Fruit fly (Drosophila melanogaster): ENCODE measurements around the gene ValRS-m.
A peak's percentile ranks its signal among the peaks of the same experiment; 100 is the strongest.

Gene ValRS-m

dm6 chr3L:8953199-8953956 lies 11.2 kb downstream of the ValRS-m start (continued):
- peak; percentile 34; the same call in 1 of the 2 replicates for TF ChIP-seq CG6689 (GFP tag; IDR thresholded peaks at IDR 0.05)
- peak; percentile 25 for TF ChIP-seq slbo (GFP tag; IDR thresholded peaks at IDR 0.05)
- peak; percentile 52 for TF ChIP-seq Hsf (GFP tag; optimal IDR thresholded peaks at IDR 0.05)
- peak; percentile 66 for TF ChIP-seq Jarid2 (GFP tag; optimal IDR thresholded peaks at IDR 0.05)
- peak; percentile 37 for TF ChIP-seq Mes4 (GFP tag; optimal IDR thresholded peaks at IDR 0.05)
- TF ChIP-seq yki (optimal IDR thresholded peaks at IDR 0.05): no peak
- TF ChIP-seq Med (GFP tag): peak; percentile 82
- TF ChIP-seq CG43689 (GFP tag; IDR thresholded peaks at IDR 0.05): no peak
- TF ChIP-seq p53 (GFP tag; optimal IDR thresholded peaks at IDR 0.05): no peak
- no peak for TF ChIP-seq D (optimal IDR thresholded peaks at IDR 0.05)
- TF ChIP-seq D (GFP tag; optimal IDR thresholded peaks at IDR 0.05): peak; percentile 51
- TF ChIP-seq Fer3 (tag; optimal IDR thresholded peaks at IDR 0.05): peak; percentile 70
- no peak for TF ChIP-seq tna (GFP tag; IDR thresholded peaks at IDR 0.05; ENCODE audit: partially characterized antibody)
- peak; percentile 72 for TF ChIP-seq dysf (GFP tag; IDR thresholded peaks at IDR 0.05)
- peak; percentile 59 for TF ChIP-seq CG5180 (GFP tag; optimal IDR thresholded peaks at IDR 0.05)
- TF ChIP-seq cwo (GFP tag; optimal IDR thresholded peaks at IDR 0.05): peak; percentile 63
- TF ChIP-seq tll (GFP tag; optimal IDR thresholded peaks at IDR 0.05): no peak
- TF ChIP-seq zen (tag; optimal IDR thresholded peaks at IDR 0.05): no peak
- no peak for TF ChIP-seq Chrac-16 (GFP tag; optimal IDR thresholded peaks at IDR 0.05)
- TF ChIP-seq fd3F (GFP tag; optimal IDR thresholded peaks at IDR 0.05): peak; percentile 59
- peak in 1 of 2 experiments; percentile 52 for TF ChIP-seq crp (GFP tag; optimal IDR thresholded peaks at IDR 0.05)
- TF ChIP-seq CG33213 (GFP tag; optimal IDR thresholded peaks at IDR 0.05): no peak
- no peak for TF ChIP-seq CG1792 (GFP tag; optimal IDR thresholded peaks at IDR 0.05)
- no peak for TF ChIP-seq CG3163 (GFP tag; optimal IDR thresholded peaks at IDR 0.05)
- TF ChIP-seq Stat92E (GFP tag; optimal IDR thresholded peaks at IDR 0.05): peak in 1 of 3 experiments; percentile 36
- TF ChIP-seq CG4328 (GFP tag; optimal IDR thresholded peaks at IDR 0.05): peak; percentile 68

dm6 chr3L:8952549-8953198 lies 11.9 kb downstream of the ValRS-m start:
- TF ChIP-seq trem (tag; optimal IDR thresholded peaks at IDR 0.05): no peak
- no peak for TF ChIP-seq CG3163 (GFP tag; optimal IDR thresholded peaks at IDR 0.05)
- TF ChIP-seq CG10462 (GFP tag; optimal IDR thresholded peaks at IDR 0.05): no peak
- TF ChIP-seq CG17612 (GFP tag; IDR thresholded peaks at IDR 0.05): no peak
- TF ChIP-seq ash1 (GFP tag; optimal IDR thresholded peaks at IDR 0.05): no peak
- TF ChIP-seq Neu2 (GFP tag; optimal IDR thresholded peaks at IDR 0.05; ENCODE audit: borderline replicate concordance): no peak
- TF ChIP-seq Hsf (GFP tag; optimal IDR thresholded peaks at IDR 0.05): no peak
- peak; percentile 67 for TF ChIP-seq Med (GFP tag)
- TF ChIP-seq Trl (optimal IDR thresholded peaks at IDR 0.05): peak in 1 of 2 experiments; percentile 2
- TF ChIP-seq Trl (GFP tag; optimal IDR thresholded peaks at IDR 0.05): no peak
- no peak for TF ChIP-seq CG8765 (GFP tag; IDR thresholded peaks at IDR 0.05)
- TF ChIP-seq Lhr (GFP tag; optimal IDR thresholded peaks at IDR 0.05): no peak
- TF ChIP-seq CG7745 (tag; optimal IDR thresholded peaks at IDR 0.05): no peak
- TF ChIP-seq CG9797 (GFP tag; optimal IDR thresholded peaks at IDR 0.05): no peak
- no peak for TF ChIP-seq CG3847 (GFP tag; IDR thresholded peaks at IDR 0.05)
- TF ChIP-seq ttk (GFP tag; IDR thresholded peaks at IDR 0.05): 0 out of 2 replicates have a peak, but pooled peaks have one; percentile 28
- TF ChIP-seq Nf-YC (tag; optimal IDR thresholded peaks at IDR 0.05): peak; percentile 26
- TF ChIP-seq H15 (GFP tag; IDR thresholded peaks at IDR 0.05): no peak
- no peak for TF ChIP-seq Fer3 (tag; optimal IDR thresholded peaks at IDR 0.05)
- peak in 1 of 2 experiments; percentile 31 for TF ChIP-seq Pdp1 (GFP tag; optimal IDR thresholded peaks at IDR 0.05)
- peak; percentile 96 for TF ChIP-seq nerfin-1 (tag; optimal IDR thresholded peaks at IDR 0.05)
- peak; percentile 3 for TF ChIP-seq Elba2 (GFP tag; optimal IDR thresholded peaks at IDR 0.05)
- TF ChIP-seq Spps (tag; optimal IDR thresholded peaks at IDR 0.05): no peak
- no peak for TF ChIP-seq CG2875 (GFP tag; optimal IDR thresholded peaks at IDR 0.05)
- no peak for TF ChIP-seq CG1529 (GFP tag; optimal IDR thresholded peaks at IDR 0.05)
- TF ChIP-seq hkb (optimal IDR thresholded peaks at IDR 0.05): no peak
- no peak for TF ChIP-seq hkb (GFP tag; IDR thresholded peaks at IDR 0.05)

Measured in whole organism, embryonic.